Worm (Caenorhabditis elegans) whole organism, L1 larva: ENCODE measurements around the gene memb-2.

ENCODE experiments used
- C16A3.4 ChIP-seq: fragments of 150-350 bp; optimal IDR thresholded peaks from 2 replicates; lab custom pipeline; 2014; ENCODE audit warnings: missing biosample characterization, missing genetic modification characterization
- F16B12.6 ChIP-seq: fragments of 150-350 bp; optimal IDR thresholded peaks from 2 replicates; lab custom pipeline; 2014; ENCODE audit warnings: missing biosample characterization, missing genetic modification characterization
- aha-1 ChIP-seq: fragments of 150-350 bp; optimal IDR thresholded peaks from 2 replicates; lab custom pipeline; 2014; ENCODE audit warnings: missing biosample characterization, missing genetic modification characterization
- alr-1 ChIP-seq: fragments of 200-800 bp; sonication (Bioruptor generic); optimal IDR thresholded peaks from 2 replicates; lab custom pipeline; 2018; ENCODE audit warnings: borderline replicate concordance, mild to moderate bottlenecking, missing genetic modification characterization, missing compliant biosample characterization
- aly-2 ChIP-seq: fragments of 150-350 bp; optimal IDR thresholded peaks from 2 replicates; lab custom pipeline; 2014; ENCODE audit warnings: missing biosample characterization, missing genetic modification characterization
- ama-1 ChIP-seq: fragments of 150-350 bp; optimal IDR thresholded peaks from 2 replicates; lab custom pipeline; 2014
- ceh-88 ChIP-seq: fragments of 200-800 bp; sonication (Bioruptor generic); IDR thresholded peaks from 2 replicates; pipeline ENCODE4 v1.3.6; 2022; ENCODE audit warnings: missing genetic modification characterization, missing compliant biosample characterization
- dpl-1 ChIP-seq, 3 experiments: fragments of 150-350 bp in 2 of 3; sonication (generic microtip) in 1 of 3; optimal IDR thresholded peaks; 2 replicates each; lab custom pipeline; 2014 to 2017; ENCODE audit warnings: missing biosample characterization in 3 of 3, missing genetic modification characterization in 3 of 3, missing genetic modification reagents in 3 of 3
- efl-1 ChIP-seq, 4 experiments: fragments of 150-350 bp; optimal IDR thresholded peaks in 3 of 4; peaks in 1 of 4; 1 replicate in 1 of 4; 2 replicates in 3 of 4; lab custom pipeline; 2014; ENCODE audit warnings: missing biosample characterization in 2 of 4, missing genetic modification characterization in 2 of 4, missing genetic modification reagents in 2 of 4
- egl-13 ChIP-seq: sonication (generic microtip); optimal IDR thresholded peaks from 2 replicates; lab custom pipeline; 2016; ENCODE audit warnings: missing genotype, missing genetic modification reagents, missing genetic modification characterization, missing compliant biosample characterization
- ets-5 ChIP-seq: fragments of 200-800 bp; sonication (Bioruptor generic); IDR thresholded peaks from 2 replicates; pipeline ENCODE4 v1.3.6; 2022; ENCODE audit warnings: missing genetic modification characterization, missing compliant biosample characterization
- fkh-10 ChIP-seq: sonication (generic microtip); optimal IDR thresholded peaks from 2 replicates; lab custom pipeline; 2017; ENCODE audit warnings: missing biosample characterization, missing genetic modification reagents, missing genetic modification characterization
- hlh-4 ChIP-seq: sonication (generic microtip); optimal IDR thresholded peaks from 2 replicates; lab custom pipeline; 2016; ENCODE audit warnings: mild to moderate bottlenecking, missing genetic modification characterization, missing compliant biosample characterization
- hpl-2 ChIP-seq: fragments of 150-350 bp; optimal IDR thresholded peaks from 2 replicates; lab custom pipeline; 2014; ENCODE audit warnings: missing biosample characterization, missing genetic modification reagents, missing genetic modification characterization
- jun-1 ChIP-seq: fragments of 150-350 bp; optimal IDR thresholded peaks from 2 replicates; lab custom pipeline; 2014; ENCODE audit warnings: missing biosample characterization, missing genetic modification reagents, missing genetic modification characterization
- lin-14 ChIP-seq: fragments of 200-800 bp; sonication (Bioruptor generic); optimal IDR thresholded peaks from 2 replicates; lab custom pipeline; 2018; ENCODE audit warnings: mild to moderate bottlenecking, missing genetic modification characterization, moderate library complexity, missing compliant biosample characterization
- lin-35 ChIP-seq, 2 experiments: fragments of 150-350 bp; optimal IDR thresholded peaks; 2 replicates each; lab custom pipeline; 2014; ENCODE audit warnings: missing biosample characterization in 2 of 2, missing genetic modification characterization in 2 of 2, missing genetic modification reagents in 2 of 2
- lin-39 ChIP-seq: fragments of 150-350 bp; optimal IDR thresholded peaks from 2 replicates; lab custom pipeline; 2014; ENCODE audit warnings: missing biosample characterization, missing genetic modification reagents, missing genetic modification characterization
- lsy-2 ChIP-seq, 2 experiments: fragments of 150-350 bp; optimal IDR thresholded peaks; 2 replicates each; lab custom pipeline; 2014; ENCODE audit warnings: missing biosample characterization in 2 of 2, missing genetic modification characterization in 2 of 2
- mep-1 ChIP-seq: fragments of 150-350 bp; optimal IDR thresholded peaks from 2 replicates; lab custom pipeline; 2014; ENCODE audit warnings: missing biosample characterization, missing genetic modification characterization
- nhr-11 ChIP-seq: fragments of 150-350 bp; optimal IDR thresholded peaks from 2 replicates; lab custom pipeline; 2014; ENCODE audit warnings: missing biosample characterization, missing genetic modification characterization
- nhr-20 ChIP-seq: sonication (generic microtip); optimal IDR thresholded peaks from 2 replicates; lab custom pipeline; 2016; ENCODE audit warnings: mild to moderate bottlenecking, missing genetic modification characterization, missing compliant biosample characterization
- nhr-237 ChIP-seq: fragments of 150-350 bp; optimal IDR thresholded peaks from 2 replicates; lab custom pipeline; 2014; ENCODE audit warnings: missing biosample characterization, missing genetic modification characterization
- nhr-47 ChIP-seq: sonication (generic microtip); optimal IDR thresholded peaks from 2 replicates; lab custom pipeline; 2016; ENCODE audit warnings: mild to moderate bottlenecking, missing genetic modification characterization, moderate library complexity, missing compliant biosample characterization
- nhr-71 ChIP-seq: sonication (generic microtip); optimal IDR thresholded peaks from 2 replicates; lab custom pipeline; 2016; ENCODE audit warnings: mild to moderate bottlenecking, missing genetic modification characterization, moderate library complexity, missing compliant biosample characterization
- nhr-76 ChIP-seq: sonication (generic microtip); optimal IDR thresholded peaks from 2 replicates; lab custom pipeline; 2017; ENCODE audit warnings: missing biosample characterization, missing genetic modification characterization
- nhr-84 ChIP-seq: sonication (generic microtip); optimal IDR thresholded peaks from 2 replicates; lab custom pipeline; 2017; ENCODE audit warnings: missing biosample characterization, missing genetic modification characterization
- pag-3 ChIP-seq: sonication (generic microtip); optimal IDR thresholded peaks from 2 replicates; lab custom pipeline; 2017; ENCODE audit warnings: missing genetic modification characterization, mild to moderate bottlenecking, missing compliant biosample characterization, antibody characterized with exemption, borderline replicate concordance; ENCODE audit not compliant: insufficient read depth
- pax-3 ChIP-seq: fragments of 200-800 bp; sonication (Bioruptor generic); optimal IDR thresholded peaks from 2 replicates; lab custom pipeline; 2018; ENCODE audit warnings: mild to moderate bottlenecking, missing genetic modification characterization, moderate library complexity, missing compliant biosample characterization
- skn-1 ChIP-seq: fragments of 150-350 bp; optimal IDR thresholded peaks from 2 replicates; lab custom pipeline; 2014; ENCODE audit warnings: missing biosample characterization, missing genetic modification characterization
- snpc-4 ChIP-seq: fragments of 150-350 bp; optimal IDR thresholded peaks from 2 replicates; lab custom pipeline; 2014; ENCODE audit warnings: missing biosample characterization, missing genetic modification characterization
- sox-4 ChIP-seq: sonication (generic microtip); optimal IDR thresholded peaks from 2 replicates; lab custom pipeline; 2016; ENCODE audit warnings: missing genetic modification characterization, missing compliant biosample characterization
- tlp-1 ChIP-seq: fragments of 150-350 bp; optimal IDR thresholded peaks from 2 replicates; lab custom pipeline; 2014; ENCODE audit warnings: missing biosample characterization, missing genetic modification characterization
- unc-30 ChIP-seq: sonication (generic microtip); optimal IDR thresholded peaks from 2 replicates; lab custom pipeline; 2017; ENCODE audit warnings: missing biosample characterization, missing genetic modification characterization
- unc-98 ChIP-seq: fragments of 200-800 bp; sonication (Bioruptor generic); IDR thresholded peaks from 2 replicates; pipeline ENCODE4 v1.3.6; 2022; ENCODE audit warnings: missing genetic modification characterization, missing compliant biosample characterization
- zag-1 ChIP-seq: fragments of 150-350 bp; optimal IDR thresholded peaks from 2 replicates; lab custom pipeline; 2014; ENCODE audit warnings: missing biosample characterization, missing genetic modification characterization
- ztf-11 ChIP-seq, 2 experiments: sonication (generic microtip); optimal IDR thresholded peaks; 2 replicates each; lab custom pipeline; 2016 to 2017; ENCODE audit warnings: missing genetic modification characterization in 2 of 2, missing biosample characterization in 1 of 2, missing compliant biosample characterization in 1 of 2

The memb-2 gene

DNA sequence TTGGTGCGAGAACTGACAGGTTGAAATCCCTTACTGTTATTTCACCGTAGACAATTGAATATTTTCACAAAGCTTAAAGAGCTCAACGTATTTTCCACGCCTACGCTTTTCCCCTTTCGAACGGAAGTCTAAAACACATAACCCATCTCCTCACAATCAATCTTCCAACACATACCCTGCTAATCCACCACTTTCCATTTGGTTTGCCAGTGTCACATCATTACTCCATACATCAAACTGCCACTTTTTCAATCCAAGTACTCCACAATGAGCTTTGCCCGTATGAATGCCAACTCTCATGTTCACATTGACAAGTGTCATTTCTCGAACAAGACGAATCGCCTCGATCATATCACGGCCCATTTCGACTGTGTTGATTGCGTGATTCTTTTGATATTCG is 8.1 kb upstream of the memb-2 start:
- TF ChIP-seq lin-39 (tag; lab: Kevin White, UChicago) (no peak), aly-2 (tag; lab: Kevin White, UChicago) (no peak), F16B12.6 (no peak), lin-14 (GFP tag; lab: Kevin White, UChicago) (no peak), nhr-20 (no peak), pax-3 (tag; lab: Kevin White, UChicago) (no peak), pag-3 (tag; lab: Kevin White, UChicago) (no peak), egl-13 (tag; lab: Kevin White, UChicago) (no peak), snpc-4 (tag; lab: Kevin White, UChicago) (no peak), hpl-2 (GFP tag; lab: Kevin White, UChicago) (no peak), nhr-76 (tag; lab: Kevin White, UChicago) (no peak), skn-1 (tag; lab: Kevin White, UChicago) (no peak)
- TF ChIP-seq, all 84 proteins: peak for 0

DNA sequence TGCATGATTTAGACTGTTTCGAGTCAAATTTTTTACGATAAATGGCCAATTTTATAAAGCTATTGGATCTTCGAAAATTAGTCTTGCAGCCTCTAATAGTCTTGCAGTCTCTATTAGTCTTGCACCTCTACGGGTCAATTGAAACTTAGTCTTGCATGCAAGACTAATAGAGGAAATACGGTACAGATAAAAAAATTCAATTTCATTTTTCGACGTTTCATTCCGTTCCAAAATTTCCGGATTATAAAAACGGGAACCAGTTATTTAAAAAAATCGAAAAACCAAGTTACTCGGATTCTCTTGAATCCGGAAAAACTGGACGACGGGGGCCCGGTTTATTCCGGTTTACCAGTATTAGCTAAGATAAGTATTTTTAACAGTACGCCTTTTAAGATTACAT is 1.4 kb upstream of the memb-2 start, which contains the start of gene M03E7.1:
Gene M03E7.1 (plus strand): TSS at position 301 of the 400 bp plus-strand sequence.
- no peak for TF ChIP-seq sox-4
- TF ChIP-seq tlp-1 (tag; lab: Kevin White, UChicago), result no peak
- TF ChIP-seq ama-1 (lab: Kevin White, UChicago), result no peak
- TF ChIP-seq jun-1 (tag; lab: Kevin White, UChicago), result no peak
- no peak for TF ChIP-seq nhr-84 (tag; lab: Kevin White, UChicago)
- no peak for TF ChIP-seq lin-39 (tag; lab: Kevin White, UChicago)
- no peak for TF ChIP-seq unc-30
- TF ChIP-seq aly-2 (tag; lab: Kevin White, UChicago), result no peak
- no peak for TF ChIP-seq ceh-88 (GFP tag; lab: Robert Waterston, UW)
- TF ChIP-seq mep-1 (tag; lab: Kevin White, UChicago), result no peak
- TF ChIP-seq aha-1 (tag; lab: Kevin White, UChicago), result no peak
- TF ChIP-seq nhr-71, result no peak
- no peak for TF ChIP-seq nhr-237 (tag; lab: Kevin White, UChicago)
- TF ChIP-seq nhr-76 (tag; lab: Kevin White, UChicago), result no peak
- TF ChIP-seq unc-98 (GFP tag; lab: Robert Waterston, UW), result no peak
- no peak for TF ChIP-seq alr-1
- no peak for TF ChIP-seq F16B12.6
- no peak for TF ChIP-seq hlh-4 (tag; lab: Kevin White, UChicago)
- no peak for TF ChIP-seq nhr-47

DNA sequence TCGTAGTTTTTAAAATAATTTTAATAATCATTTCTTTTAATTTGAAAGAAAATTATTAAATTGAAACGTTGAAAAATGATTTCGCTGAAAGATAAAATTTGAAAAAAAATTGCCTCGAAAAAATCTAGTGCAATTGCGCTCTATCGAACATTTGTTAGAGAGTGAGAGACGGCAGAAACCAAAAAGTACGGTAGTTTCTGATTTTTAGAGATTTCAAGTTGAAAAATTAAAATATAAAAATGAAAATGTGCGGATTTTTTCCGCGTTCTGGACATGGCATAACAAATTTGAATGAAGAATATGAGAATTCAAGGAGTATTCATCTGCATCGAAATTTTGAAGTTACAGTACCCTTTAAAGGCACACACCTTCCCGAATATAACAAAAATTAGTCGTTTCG is 568 bp downstream of the memb-2 start:
- no peak for TF ChIP-seq nhr-11 (tag; lab: Kevin White, UChicago)
- peak in 1 of 2 experiments; percentile 79 for TF ChIP-seq lsy-2 (tag; optimal IDR thresholded peaks at IDR 0.05; lab: Kevin White, UChicago)
- TF ChIP-seq ets-5 (GFP tag; lab: Robert Waterston, UW), result no peak
- TF ChIP-seq mep-1 (tag; lab: Kevin White, UChicago), result peak; percentile 23
- peak; percentile 25 to 45 for TF ChIP-seq efl-1 (optimal IDR thresholded peaks at IDR 0.05; lab: Kevin White, UChicago)
- TF ChIP-seq efl-1 (GFP tag; optimal IDR thresholded peaks at IDR 0.05 in 1 of 2; lab: Kevin White, UChicago), result peak; percentile 30 to 69
- TF ChIP-seq dpl-1 (GFP tag; optimal IDR thresholded peaks at IDR 0.05; lab: Kevin White, UChicago), result peak in 1 of 3 experiments; percentile 61
- peak in 1 of 2 experiments; percentile 53 for TF ChIP-seq lin-35 (GFP tag; optimal IDR thresholded peaks at IDR 0.05; lab: Kevin White, UChicago)

DNA sequence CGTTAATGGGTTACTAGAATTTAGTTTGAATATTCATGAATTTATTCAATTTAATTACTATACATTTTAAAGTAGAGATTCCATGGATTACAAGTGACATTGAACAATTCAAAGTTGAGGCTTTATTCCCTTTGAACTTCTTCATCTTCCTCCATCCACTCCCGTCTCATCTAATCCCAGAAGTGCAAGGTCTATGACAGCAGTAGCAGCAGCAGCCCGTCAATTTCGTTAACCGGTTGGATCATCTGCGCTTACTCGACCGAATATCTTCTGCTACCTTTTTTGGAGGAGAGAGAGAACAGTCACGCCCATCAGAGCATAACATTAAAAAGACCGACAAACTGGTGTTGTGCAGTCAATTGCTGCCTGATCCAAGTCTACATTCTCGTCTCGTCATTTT is 2.6 kb downstream of the memb-2 start, which contains the start of gene M03E7.2:
Gene M03E7.2 (plus strand): TSS at position 301 of the 400 bp plus-strand sequence.
- TF ChIP-seq ztf-11 (tag; optimal IDR thresholded peaks at IDR 0.05; lab: Kevin White, UChicago) (no peak), zag-1 (tag; lab: Kevin White, UChicago) (no peak), F16B12.6 (no peak), fkh-10 (GFP tag; lab: Kevin White, UChicago) (no peak), efl-1 (optimal IDR thresholded peaks at IDR 0.05; lab: Kevin White, UChicago) (no peak), efl-1 (GFP tag; optimal IDR thresholded peaks at IDR 0.05 in 1 of 2; lab: Kevin White, UChicago) (peak in 1 of 2 experiments; percentile 83), aly-2 (tag; lab: Kevin White, UChicago) (no peak), C16A3.4 (tag; lab: Kevin White, UChicago) (no peak), aha-1 (tag; lab: Kevin White, UChicago) (no peak)
- TF ChIP-seq, all 84 proteins: peak for 1
